Fruit fly (Drosophila melanogaster) whole organism, adult: Measurements from ENCODE around the gene Ccz1.

ENCODE experiments used
- CG11617 ChIP-seq: fragments of 200-800 bp; sonication (Bioruptor generic); optimal IDR thresholded peaks from 2 replicates; lab custom pipeline; 2017; ENCODE audit warnings: mild to moderate bottlenecking, missing biosample characterization, missing genetic modification reagents, missing genetic modification characterization
- CG12768 ChIP-seq: fragments of 200-800 bp; sonication (Bioruptor generic); optimal IDR thresholded peaks from 2 replicates; lab custom pipeline; 2017; ENCODE audit warnings: missing biosample characterization, missing genetic modification characterization, mild to moderate bottlenecking, moderate library complexity, missing genetic modification reagents
- CG14711 ChIP-seq: fragments of 200-800 bp; sonication (Bioruptor generic); optimal IDR thresholded peaks from 2 replicates; lab custom pipeline; 2018; ENCODE audit warnings: missing biosample characterization, mild to moderate bottlenecking, missing genetic modification characterization, moderate library complexity
- CG1620 ChIP-seq: fragments of 200-800 bp; sonication (Bioruptor generic); optimal IDR thresholded peaks from 2 replicates; lab custom pipeline; 2016; ENCODE audit warnings: missing biosample characterization, missing genetic modification characterization
- CG33017 ChIP-seq: fragments of 200-800 bp; sonication (Bioruptor generic); optimal IDR thresholded peaks from 2 replicates; lab custom pipeline; 2018; ENCODE audit warnings: missing biosample characterization, mild to moderate bottlenecking, missing genetic modification characterization, moderate library complexity
- CG5204 ChIP-seq: fragments of 200-800 bp; sonication (Bioruptor generic); optimal IDR thresholded peaks from 2 replicates; lab custom pipeline; 2016; ENCODE audit warnings: missing biosample characterization, missing genetic modification characterization
- CG7045 ChIP-seq: fragments of 200-800 bp; sonication (Bioruptor generic); optimal IDR thresholded peaks from 2 replicates; lab custom pipeline; 2017; ENCODE audit warnings: missing biosample characterization, mild to moderate bottlenecking, missing genetic modification characterization
- CG7101 ChIP-seq: fragments of 200-800 bp; sonication (Bioruptor generic); optimal IDR thresholded peaks from 2 replicates; lab custom pipeline; 2018; ENCODE audit warnings: missing biosample characterization, mild to moderate bottlenecking, missing genetic modification characterization, moderate library complexity
- Clk ChIP-seq: fragments of 200-800 bp; sonication (Bioruptor generic); optimal IDR thresholded peaks from 2 replicates; lab custom pipeline; 2017; ENCODE audit warnings: missing biosample characterization, missing genetic modification characterization
- Crg-1 ChIP-seq: fragments of 200-800 bp; sonication (Bioruptor generic); optimal IDR thresholded peaks from 2 replicates; lab custom pipeline; 2016; ENCODE audit warnings: missing biosample characterization, missing genetic modification characterization
- Hr96 ChIP-seq: fragments of 200-800 bp; sonication (Bioruptor generic); optimal IDR thresholded peaks from 2 replicates; lab custom pipeline; 2016; ENCODE audit warnings: missing biosample characterization, missing genetic modification characterization
- Mnt ChIP-seq: fragments of 200-800 bp; sonication (Bioruptor generic); optimal IDR thresholded peaks from 2 replicates; lab custom pipeline; 2016; ENCODE audit warnings: missing biosample characterization, mild to moderate bottlenecking, missing genetic modification characterization
- bab1 ChIP-seq: fragments of 200-800 bp; sonication (Bioruptor generic); optimal IDR thresholded peaks from 3 replicates; lab custom pipeline; 2019; ENCODE audit warnings: missing biosample characterization, mild to moderate bottlenecking, missing genetic modification characterization, moderate library complexity
- cic ChIP-seq: fragments of 200-800 bp; sonication (Bioruptor generic); optimal IDR thresholded peaks from 2 replicates; lab custom pipeline; 2017; ENCODE audit warnings: missing biosample characterization, mild to moderate bottlenecking, missing genetic modification characterization, moderate library complexity
- cnc ChIP-seq, 2 experiments: fragments of >200 bp; optimal IDR thresholded peaks; 2 replicates each; lab custom pipeline; 2017
- kay ChIP-seq: fragments of 200-800 bp; sonication (Bioruptor generic); peaks from one replicate; lab custom pipeline; 2016; ENCODE audit warnings: missing biosample characterization, missing genetic modification characterization, borderline replicate concordance
- ovo ChIP-seq: fragments of 200-800 bp; sonication (Bioruptor generic); optimal IDR thresholded peaks from 2 replicates; lab custom pipeline; 2016; ENCODE audit warnings: missing biosample characterization, missing genetic modification characterization
- pad ChIP-seq: fragments of 200-800 bp; sonication (Bioruptor generic); optimal IDR thresholded peaks from 3 replicates; lab custom pipeline; 2017; ENCODE audit warnings: missing biosample characterization, missing genetic modification characterization, mild to moderate bottlenecking, moderate library complexity, missing genetic modification reagents
- tj ChIP-seq: fragments of 200-800 bp; sonication (Bioruptor generic); optimal IDR thresholded peaks from 3 replicates; lab custom pipeline; 2017; ENCODE audit warnings: missing biosample characterization, mild to moderate bottlenecking, missing genetic modification characterization, moderate library complexity
- toe ChIP-seq: fragments of 200-800 bp; sonication (Bioruptor generic); optimal IDR thresholded peaks from 2 replicates; lab custom pipeline; 2016; ENCODE audit warnings: missing biosample characterization, missing genetic modification characterization

Gene Ccz1

DNA sequence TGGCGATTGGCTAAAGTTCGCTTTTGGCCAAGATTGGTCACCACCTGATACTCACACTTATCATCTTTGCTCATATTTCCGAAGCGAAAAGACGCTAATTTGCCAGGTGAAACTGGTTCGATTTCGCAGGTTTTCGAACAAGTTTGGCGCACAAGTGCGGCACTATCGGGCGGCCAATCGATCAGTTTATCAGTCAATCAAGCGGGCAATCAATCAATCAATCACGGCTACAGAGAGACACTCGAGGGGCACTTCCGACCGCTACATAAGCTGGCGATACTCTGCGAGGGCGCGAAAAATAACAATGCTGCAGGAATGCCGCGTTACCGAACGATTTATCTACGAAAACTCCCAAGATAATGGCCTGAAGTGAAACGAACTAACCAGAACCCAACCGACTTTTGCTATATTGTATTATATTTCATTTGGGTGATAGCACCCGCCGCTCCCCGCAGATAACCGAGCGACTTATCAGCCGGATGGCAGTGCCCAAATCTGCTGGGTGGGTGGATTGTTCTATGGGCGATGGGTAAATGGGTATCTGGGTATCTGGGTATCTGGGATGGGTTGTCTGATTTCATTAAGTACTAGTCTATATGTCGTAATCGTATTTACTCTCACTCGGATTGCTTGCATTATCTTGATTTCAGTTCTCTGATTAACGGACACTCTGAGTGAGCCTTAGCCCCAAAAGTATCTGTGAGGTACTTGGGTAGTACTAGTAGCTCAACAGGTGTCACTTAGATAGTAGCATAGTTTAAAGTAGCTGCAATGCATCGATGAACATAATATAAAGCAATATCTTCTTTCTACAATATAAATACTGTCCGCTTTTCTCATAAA lies 30.2 kb upstream of the Ccz1 start:
- TF ChIP-seq Hr96 (GFP tag; lab: Kevin White, UChicago) (no peak), cic (GFP tag; lab: Kevin White, UChicago) (peak; percentile 68)

DNA sequence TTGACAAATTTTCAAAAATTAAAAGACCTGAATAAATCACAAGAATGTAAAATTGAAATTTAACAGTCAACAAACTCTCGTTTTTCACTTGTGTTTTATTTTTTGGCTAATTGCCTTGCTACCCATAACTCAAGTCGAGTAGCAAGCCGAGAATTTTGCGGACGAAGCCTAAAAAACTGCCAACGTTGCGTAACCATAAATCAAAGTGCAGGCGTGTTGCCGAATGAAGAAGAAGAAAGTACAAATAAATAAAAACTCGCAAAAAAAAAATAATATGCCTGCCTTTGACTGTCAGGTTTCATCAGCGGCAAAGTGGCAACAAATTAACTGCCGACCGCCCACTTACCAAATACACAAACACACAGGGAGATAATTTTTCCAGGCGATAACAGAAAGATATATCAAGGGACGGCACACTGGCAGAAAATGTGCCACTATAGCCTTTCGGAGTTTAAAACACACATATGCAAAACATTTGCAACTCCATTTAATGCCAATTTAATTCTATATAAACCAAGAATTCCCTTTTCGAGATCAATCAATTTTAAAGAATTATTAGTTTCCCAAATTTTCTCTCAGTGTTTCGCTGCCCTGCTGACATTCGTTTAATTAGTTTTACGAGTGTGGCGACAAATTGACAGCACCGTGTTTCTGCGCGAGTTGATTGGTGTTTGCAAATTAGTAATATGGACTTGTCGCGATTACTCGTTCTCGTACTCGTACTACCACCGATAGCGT lies 29.4 kb upstream of the Ccz1 start:
- TF ChIP-seq CG7101 (tag; lab: Kevin White, UChicago), result peak; percentile 97
- TF ChIP-seq Crg-1 (GFP tag; lab: Kevin White, UChicago), result peak; percentile 94
- peak; percentile 97 for TF ChIP-seq Clk (GFP tag; lab: Kevin White, UChicago)
- TF ChIP-seq CG1620 (GFP tag; lab: Kevin White, UChicago), result peak; percentile 95
- TF ChIP-seq pad (GFP tag; lab: Kevin White, UChicago), result peak; percentile 88
- peak; percentile 97 for TF ChIP-seq Hr96 (GFP tag; lab: Kevin White, UChicago)
- no peak for TF ChIP-seq cnc (optimal IDR thresholded peaks at IDR 0.05; lab: Kevin White, UChicago)
- peak; percentile 99 for TF ChIP-seq tj (GFP tag; lab: Kevin White, UChicago)
- peak; percentile 92 for TF ChIP-seq ovo (GFP tag; lab: Kevin White, UChicago)
- peak; percentile 94 for TF ChIP-seq cic (GFP tag; lab: Kevin White, UChicago)
- TF ChIP-seq CG12768, result peak; percentile 98
- peak; percentile 96 for TF ChIP-seq CG7045 (GFP tag; lab: Kevin White, UChicago)
- TF ChIP-seq Mnt (GFP tag; lab: Kevin White, UChicago), result peak; percentile 87
- TF ChIP-seq CG14711, result peak; percentile 90
- peak; percentile 94 for TF ChIP-seq CG33017 (tag; lab: Kevin White, UChicago)
- TF ChIP-seq CG11617, result peak; percentile 98
- peak; percentile 96 for TF ChIP-seq CG5204 (GFP tag; lab: Kevin White, UChicago)
- TF ChIP-seq kay (GFP tag; lab: Kevin White, UChicago), result peak; percentile 94
- TF ChIP-seq bab1, result peak; percentile 82
- TF ChIP-seq toe, result peak; percentile 92

DNA sequence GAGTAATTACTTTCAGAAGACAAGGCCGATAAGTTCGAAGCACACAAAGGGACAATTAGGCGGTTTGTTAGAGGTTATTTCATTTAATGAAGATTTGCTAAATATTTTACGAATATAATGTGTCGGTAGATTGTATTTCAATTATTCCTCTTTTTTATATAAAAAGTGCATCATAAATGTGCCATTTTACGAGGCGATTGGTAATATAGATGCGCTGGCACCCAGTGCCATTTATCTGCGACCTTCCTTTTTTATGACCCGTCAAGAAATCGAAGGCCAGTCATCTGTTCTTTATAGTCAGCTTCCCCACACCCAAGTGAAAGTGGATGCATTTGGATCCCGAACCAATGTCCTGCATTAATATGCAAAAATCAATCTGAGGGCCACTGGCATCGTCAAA lies 28.5 kb upstream of the Ccz1 start:
- TF ChIP-seq CG5204 (GFP tag; lab: Kevin White, UChicago), result no peak
- TF ChIP-seq ovo (GFP tag; lab: Kevin White, UChicago), result no peak
- no peak for TF ChIP-seq CG33017 (tag; lab: Kevin White, UChicago)
- TF ChIP-seq CG1620 (GFP tag; lab: Kevin White, UChicago), result no peak
- no peak for TF ChIP-seq bab1
- no peak for TF ChIP-seq cic (GFP tag; lab: Kevin White, UChicago)
- TF ChIP-seq CG7045 (GFP tag; lab: Kevin White, UChicago), result no peak
- no peak for TF ChIP-seq Hr96 (GFP tag; lab: Kevin White, UChicago)
- TF ChIP-seq CG7101 (tag; lab: Kevin White, UChicago), result no peak
- TF ChIP-seq toe, result no peak
- TF ChIP-seq pad (GFP tag; lab: Kevin White, UChicago), result no peak
- no peak for TF ChIP-seq Mnt (GFP tag; lab: Kevin White, UChicago)

DNA sequence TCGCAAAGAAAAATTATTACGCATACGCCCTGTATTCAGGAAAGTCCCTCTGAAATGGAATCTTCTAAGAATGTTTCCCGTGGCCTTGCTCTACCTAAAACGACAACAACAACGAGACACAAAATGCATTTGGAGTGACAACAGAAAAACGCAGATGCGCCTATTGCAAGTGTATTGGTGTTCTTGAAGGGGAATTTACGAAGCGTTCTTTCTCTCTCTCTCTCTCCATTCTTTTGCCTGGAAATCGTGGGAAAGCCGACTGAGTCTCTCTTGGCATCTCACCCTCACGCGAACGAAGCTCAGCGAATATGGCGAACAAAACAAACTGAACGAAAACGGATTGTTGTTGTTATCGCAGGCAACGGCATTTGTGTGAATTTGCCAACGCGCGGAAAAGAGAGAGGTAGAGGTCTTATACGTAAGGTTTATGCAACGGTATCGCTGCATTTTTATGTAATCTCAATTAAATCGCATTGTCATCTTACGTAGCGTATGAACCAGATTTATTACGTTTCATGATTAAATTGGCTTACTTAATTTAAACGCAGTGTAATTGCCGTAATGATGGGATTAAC lies 27.3 kb upstream of the Ccz1 start:
- TF ChIP-seq bab1, result no peak
- peak; percentile 44 for TF ChIP-seq cic (GFP tag; lab: Kevin White, UChicago)
- TF ChIP-seq Crg-1 (GFP tag; lab: Kevin White, UChicago), result no peak
- TF ChIP-seq Hr96 (GFP tag; lab: Kevin White, UChicago), result no peak
- TF ChIP-seq CG14711, result no peak
- no peak for TF ChIP-seq Clk (GFP tag; lab: Kevin White, UChicago)
- TF ChIP-seq CG11617, result no peak
- no peak for TF ChIP-seq CG5204 (GFP tag; lab: Kevin White, UChicago)
- TF ChIP-seq toe, result no peak
- peak; percentile 34 for TF ChIP-seq ovo (GFP tag; lab: Kevin White, UChicago)
- TF ChIP-seq pad (GFP tag; lab: Kevin White, UChicago), result peak; percentile 92
- TF ChIP-seq CG1620 (GFP tag; lab: Kevin White, UChicago), result no peak
- TF ChIP-seq Mnt (GFP tag; lab: Kevin White, UChicago), result peak; percentile 10
- TF ChIP-seq CG7045 (GFP tag; lab: Kevin White, UChicago), result no peak
- TF ChIP-seq tj (GFP tag; lab: Kevin White, UChicago), result peak; percentile 54
- TF ChIP-seq kay (GFP tag; lab: Kevin White, UChicago), result no peak
- no peak for TF ChIP-seq CG7101 (tag; lab: Kevin White, UChicago)
- no peak for TF ChIP-seq CG12768
- TF ChIP-seq cnc (optimal IDR thresholded peaks at IDR 0.05; lab: Kevin White, UChicago), result peak in 1 of 2 experiments; percentile 65
- no peak for TF ChIP-seq CG33017 (tag; lab: Kevin White, UChicago)

DNA sequence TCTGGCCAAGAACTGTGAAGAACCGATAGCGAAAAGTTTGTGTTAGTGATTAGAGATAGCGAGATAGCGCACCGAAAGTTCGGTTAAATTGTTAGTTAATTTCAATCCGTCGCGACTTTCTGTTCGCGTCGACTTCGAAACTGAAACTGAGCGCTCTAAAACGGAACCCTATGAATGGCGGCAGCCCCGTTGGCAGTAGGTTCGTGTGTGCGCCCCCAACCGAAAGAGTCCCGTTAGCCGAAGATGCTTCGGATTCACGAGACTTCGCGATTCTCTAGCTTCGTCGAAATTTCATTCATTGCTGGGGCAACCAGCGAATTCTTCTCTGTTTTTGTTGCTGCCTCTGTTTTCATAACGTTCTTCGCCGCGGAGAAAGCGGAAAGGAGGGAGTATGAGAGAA lies 26.5 kb upstream of the Ccz1 start:
- TF ChIP-seq CG1620 (GFP tag; lab: Kevin White, UChicago) (no peak), kay (GFP tag; lab: Kevin White, UChicago) (peak; percentile 42), cic (GFP tag; lab: Kevin White, UChicago) (peak; percentile 93), Crg-1 (GFP tag; lab: Kevin White, UChicago) (no peak), CG12768 (peak; percentile 38), ovo (GFP tag; lab: Kevin White, UChicago) (peak; percentile 78), CG14711 (no peak), Mnt (GFP tag; lab: Kevin White, UChicago) (peak; percentile 42), CG7101 (tag; lab: Kevin White, UChicago) (no peak)
